Fruit fly (Drosophila melanogaster) whole organism, embryonic: ENCODE data around the gene CG13403.

Experiments used
- Atf-2 ChIP-seq: fragments of 200-800 bp; sonication (Bioruptor generic); optimal IDR thresholded peaks from 2 replicates; lab custom pipeline; 2016; ENCODE audit warnings: missing biosample characterization, missing genetic modification characterization
- BEAF-32 ChIP-seq: fragments of 200-800 bp; sonication (Bioruptor generic); optimal IDR thresholded peaks from 3 replicates; lab custom pipeline; 2017; ENCODE audit warnings: missing biosample characterization, missing genetic modification characterization, mild to moderate bottlenecking, moderate library complexity, missing genetic modification reagents
- BtbVII ChIP-seq: fragments of 200-800 bp; sonication (Bioruptor generic); optimal IDR thresholded peaks from 3 replicates; lab custom pipeline; 2017; ENCODE audit warnings: missing biosample characterization, mild to moderate bottlenecking, missing genetic modification characterization
- CG10979 ChIP-seq: fragments of 200-800 bp; sonication (Bioruptor generic); optimal IDR thresholded peaks from 2 replicates; lab custom pipeline; 2018; ENCODE audit warnings: missing biosample characterization, mild to moderate bottlenecking, missing genetic modification characterization, moderate library complexity
- CG12942 ChIP-seq: fragments of 200-800 bp; sonication (Bioruptor generic); optimal IDR thresholded peaks from 3 replicates; lab custom pipeline; 2016; ENCODE audit warnings: missing biosample characterization, missing genetic modification characterization
- CG15011 ChIP-seq: fragments of 200-800 bp; sonication (Bioruptor generic); optimal IDR thresholded peaks from 3 replicates; lab custom pipeline; 2018; ENCODE audit warnings: missing biosample characterization, mild to moderate bottlenecking, missing genetic modification characterization
- CG15514 ChIP-seq: fragments of 200-800 bp; sonication (Bioruptor generic); optimal IDR thresholded peaks from 3 replicates; lab custom pipeline; 2017; ENCODE audit warnings: missing biosample characterization, missing genetic modification characterization, mild to moderate bottlenecking, moderate library complexity, missing genetic modification reagents
- CG1603 ChIP-seq: fragments of 200-800 bp; sonication (Bioruptor generic); optimal IDR thresholded peaks from 2 replicates; lab custom pipeline; 2019; ENCODE audit warnings: missing biosample characterization, mild to moderate bottlenecking, missing genetic modification characterization, moderate library complexity
- CG17802 ChIP-seq: fragments of 200-800 bp; sonication (Bioruptor generic); optimal IDR thresholded peaks from 2 replicates; lab custom pipeline; 2018; ENCODE audit warnings: missing biosample characterization, mild to moderate bottlenecking, missing genetic modification characterization, moderate library complexity
- CG17829 ChIP-seq: fragments of 200-800 bp; optimal IDR thresholded peaks from 2 replicates; lab custom pipeline; 2019; ENCODE audit warnings: missing biosample characterization, mild to moderate bottlenecking, missing genetic modification characterization, moderate library complexity
- CG2116 ChIP-seq: fragments of 200-800 bp; sonication (Bioruptor generic); optimal IDR thresholded peaks from 3 replicates; lab custom pipeline; 2018; ENCODE audit warnings: missing biosample characterization, mild to moderate bottlenecking, missing genetic modification characterization
- CG4360 ChIP-seq: fragments of 200-800 bp; sonication (Bioruptor generic); IDR thresholded peaks from 2 replicates; pipeline ENCODE4 v1.3.6; 2022; ENCODE audit warnings: missing biosample characterization, missing genetic modification characterization
- CG4730 ChIP-seq: fragments of 200-800 bp; sonication (Bioruptor generic); IDR thresholded peaks from 2 replicates; pipeline ENCODE4 v1.3.6; 2022; ENCODE audit warnings: missing biosample characterization, missing genetic modification characterization
- CG5953 ChIP-seq: fragments of 200-800 bp; sonication (Bioruptor generic); IDR thresholded peaks from 2 replicates; pipeline ENCODE4 v1.3.6; 2022; ENCODE audit warnings: missing biosample characterization, missing genetic modification characterization
- CG6254 ChIP-seq: fragments of 200-800 bp; sonication (Bioruptor generic); optimal IDR thresholded peaks from 3 replicates; lab custom pipeline; 2017; ENCODE audit warnings: mild to moderate bottlenecking, missing biosample characterization, missing genetic modification reagents, missing genetic modification characterization
- CG6654 ChIP-seq: fragments of 200-800 bp; sonication (Bioruptor generic); optimal IDR thresholded peaks from 2 replicates; lab custom pipeline; 2017; ENCODE audit warnings: missing biosample characterization, mild to moderate bottlenecking, missing genetic modification characterization
- CG6765 ChIP-seq: fragments of 200-800 bp; sonication (Bioruptor generic); optimal IDR thresholded peaks from 3 replicates; lab custom pipeline; 2017; ENCODE audit warnings: missing biosample characterization, mild to moderate bottlenecking, missing genetic modification characterization
- CG6791 ChIP-seq: fragments of 200-800 bp; sonication (Bioruptor generic); IDR thresholded peaks from 3 replicates; pipeline ENCODE4 v1.3.6; 2022; ENCODE audit warnings: missing biosample characterization, missing genetic modification characterization; ENCODE audit not compliant: partially characterized antibody
- CG7745 ChIP-seq: fragments of 200-800 bp; sonication (Bioruptor generic); optimal IDR thresholded peaks from 2 replicates; lab custom pipeline; 2018; ENCODE audit warnings: missing biosample characterization, mild to moderate bottlenecking, missing genetic modification characterization, moderate library complexity
- CG9215 ChIP-seq: fragments of 200-800 bp; sonication (Bioruptor generic); IDR thresholded peaks from 2 replicates; pipeline ENCODE4 v1.3.6; 2022; ENCODE audit warnings: missing biosample characterization, missing genetic modification characterization
- CTCF ChIP-seq: fragments of 200-800 bp; sonication (Bioruptor generic); optimal IDR thresholded peaks from 2 replicates; lab custom pipeline; 2017; ENCODE audit warnings: missing biosample characterization, mild to moderate bottlenecking, missing genetic modification characterization, moderate library complexity
- E2f2 ChIP-seq: fragments of 200-800 bp; sonication (Bioruptor generic); IDR thresholded peaks from 2 replicates; pipeline ENCODE4 v1.3.6; 2022; ENCODE audit warnings: missing biosample characterization, missing genetic modification characterization
- Hr3 ChIP-seq: fragments of 200-800 bp; sonication (Bioruptor generic); optimal IDR thresholded peaks from 3 replicates; lab custom pipeline; 2016; ENCODE audit warnings: missing biosample characterization, missing genetic modification characterization
- Jarid2 ChIP-seq: fragments of 200-800 bp; sonication (Bioruptor generic); optimal IDR thresholded peaks from 3 replicates; lab custom pipeline; 2017; ENCODE audit warnings: mild to moderate bottlenecking, missing biosample characterization, missing genetic modification reagents, missing genetic modification characterization
- MBD-R2 ChIP-seq: fragments of 200-800 bp; sonication (Bioruptor generic); IDR thresholded peaks from 2 replicates; pipeline ENCODE4 v1.3.6; 2022; ENCODE audit warnings: missing biosample characterization, missing genetic modification characterization
- MESR4 ChIP-seq: fragments of 200-800 bp; sonication (Bioruptor generic); optimal IDR thresholded peaks from 2 replicates; lab custom pipeline; 2018; ENCODE audit warnings: missing biosample characterization, mild to moderate bottlenecking, missing genetic modification characterization, moderate library complexity
- Med ChIP-seq: fragments of 200-800 bp; sonication (Bioruptor generic); peaks from one replicate; lab custom pipeline; 2016; ENCODE audit warnings: missing biosample characterization, missing genetic modification characterization, mild to moderate bottlenecking, inconsistent platforms, moderate library complexity
- Meics ChIP-seq: fragments of 200-800 bp; sonication (Bioruptor generic); optimal IDR thresholded peaks from 2 replicates; lab custom pipeline; 2017; ENCODE audit warnings: missing biosample characterization, mild to moderate bottlenecking, missing genetic modification characterization
- Pdp1 ChIP-seq, 2 experiments: fragments of 200-800 bp; sonication (Bioruptor generic); optimal IDR thresholded peaks; 3 replicates each; lab custom pipeline; 2016; ENCODE audit warnings: missing biosample characterization in 2 of 2, missing genetic modification characterization in 2 of 2, mild to moderate bottlenecking in 1 of 2, moderate library complexity in 1 of 2
- Rx ChIP-seq: fragments of 200-800 bp; sonication (Bioruptor generic); IDR thresholded peaks from 2 replicates; pipeline ENCODE4 v1.3.6; 2022; ENCODE audit warnings: missing biosample characterization, missing genetic modification characterization
- Side ChIP-seq: fragments of 200-800 bp; sonication (Bioruptor generic); optimal IDR thresholded peaks from 2 replicates; lab custom pipeline; 2016; ENCODE audit warnings: missing biosample characterization, missing genetic modification characterization
- Sin3A ChIP-seq: fragments of >200 bp; optimal IDR thresholded peaks from 2 replicates; lab custom pipeline; 2018
- Sry-β ChIP-seq: fragments of 200-800 bp; sonication (Bioruptor generic); optimal IDR thresholded peaks from 2 replicates; lab custom pipeline; 2018; ENCODE audit warnings: missing biosample characterization, mild to moderate bottlenecking, missing genetic modification characterization, moderate library complexity
- TFAM ChIP-seq: fragments of 200-800 bp; sonication (Bioruptor generic); optimal IDR thresholded peaks from 2 replicates; lab custom pipeline; 2017; ENCODE audit warnings: missing biosample characterization, missing genetic modification characterization, inconsistent platforms
- YL-1 ChIP-seq: fragments of 200-800 bp; sonication (Bioruptor generic); optimal IDR thresholded peaks from 3 replicates; lab custom pipeline; 2017; ENCODE audit warnings: missing biosample characterization, mild to moderate bottlenecking, missing genetic modification characterization
- ash1 ChIP-seq: fragments of 200-800 bp; sonication (Bioruptor generic); optimal IDR thresholded peaks from 2 replicates; lab custom pipeline; 2018; ENCODE audit warnings: missing biosample characterization, mild to moderate bottlenecking, missing genetic modification characterization
- az2 ChIP-seq: fragments of 200-800 bp; sonication (Bioruptor generic); optimal IDR thresholded peaks from 3 replicates; lab custom pipeline; 2016; ENCODE audit warnings: missing biosample characterization, missing genetic modification characterization
- cad ChIP-seq: fragments of >200 bp; optimal IDR thresholded peaks from 2 replicates; lab custom pipeline; 2017; ENCODE audit warnings: missing biosample characterization, missing genetic modification characterization
- ci ChIP-seq: fragments of 200-800 bp; sonication (Bioruptor generic); IDR thresholded peaks from 3 replicates; pipeline ENCODE4 v1.3.6; 2022; ENCODE audit warnings: missing biosample characterization, missing genetic modification characterization
- dimm ChIP-seq: fragments of 200-800 bp; sonication (Bioruptor generic); IDR thresholded peaks from 2 replicates; pipeline ENCODE4 v1.3.6; 2022; ENCODE audit warnings: missing biosample characterization, missing genetic modification characterization
- disco-r ChIP-seq: fragments of 200-800 bp; sonication (Bioruptor generic); optimal IDR thresholded peaks from 2 replicates; lab custom pipeline; 2016; ENCODE audit warnings: missing biosample characterization, missing genetic modification characterization
- esg ChIP-seq: fragments of 200-800 bp; sonication (Bioruptor generic); conservative IDR thresholded peaks from 2 replicates; pipeline ENCODE4 v1.3.6; 2022; ENCODE audit warnings: missing biosample characterization, missing genetic modification characterization
- ind ChIP-seq: fragments of 200-800 bp; sonication (Bioruptor generic); optimal IDR thresholded peaks from 3 replicates; lab custom pipeline; 2016; ENCODE audit warnings: missing biosample characterization, missing genetic modification characterization
- kay ChIP-seq: fragments of 200-800 bp; sonication (Bioruptor generic); optimal IDR thresholded peaks from 2 replicates; lab custom pipeline; 2016; ENCODE audit warnings: missing biosample characterization, missing genetic modification characterization
- klu ChIP-seq: fragments of 200-800 bp; sonication (Bioruptor generic); IDR thresholded peaks from 2 replicates; pipeline ENCODE4 v1.3.6; 2022; ENCODE audit warnings: missing biosample characterization, missing genetic modification characterization
- nau ChIP-seq: fragments of 200-800 bp; sonication (Bioruptor generic); optimal IDR thresholded peaks from 3 replicates; lab custom pipeline; 2017; ENCODE audit warnings: missing biosample characterization, mild to moderate bottlenecking, missing genetic modification characterization, missing genetic modification reagents
- onecut ChIP-seq: fragments of 200-800 bp; sonication (Bioruptor generic); IDR thresholded peaks from 2 replicates; pipeline ENCODE4 v1.3.6; 2022; ENCODE audit warnings: missing biosample characterization, missing genetic modification characterization
- sens ChIP-seq: fragments of 200-800 bp; sonication (Bioruptor generic); peaks from one replicate; lab custom pipeline; 2016; ENCODE audit warnings: missing biosample characterization, missing genetic modification characterization
- sim ChIP-seq: fragments of 200-800 bp; sonication (Bioruptor generic); IDR thresholded peaks from 2 replicates; pipeline ENCODE4 v1.3.6; 2022; ENCODE audit warnings: missing biosample characterization, missing genetic modification characterization
- tio ChIP-seq: fragments of 200-800 bp; sonication (Bioruptor generic); optimal IDR thresholded peaks from 2 replicates; lab custom pipeline; 2017; ENCODE audit warnings: missing biosample characterization, missing genetic modification characterization, inconsistent platforms
- toy ChIP-seq: fragments of 200-800 bp; sonication (Bioruptor generic); IDR thresholded peaks from 2 replicates; pipeline ENCODE4 v1.3.6; 2022; ENCODE audit warnings: missing biosample characterization, missing genetic modification characterization
- trh ChIP-seq: fragments of 200-800 bp; sonication (Bioruptor generic); optimal IDR thresholded peaks from 2 replicates; lab custom pipeline; 2016; ENCODE audit warnings: missing biosample characterization, missing genetic modification characterization
- wek ChIP-seq: fragments of 200-800 bp; sonication (Bioruptor generic); optimal IDR thresholded peaks from 3 replicates; lab custom pipeline; 2018; ENCODE audit warnings: missing biosample characterization, mild to moderate bottlenecking, missing genetic modification characterization, moderate library complexity

The CG13403 gene

DNA sequence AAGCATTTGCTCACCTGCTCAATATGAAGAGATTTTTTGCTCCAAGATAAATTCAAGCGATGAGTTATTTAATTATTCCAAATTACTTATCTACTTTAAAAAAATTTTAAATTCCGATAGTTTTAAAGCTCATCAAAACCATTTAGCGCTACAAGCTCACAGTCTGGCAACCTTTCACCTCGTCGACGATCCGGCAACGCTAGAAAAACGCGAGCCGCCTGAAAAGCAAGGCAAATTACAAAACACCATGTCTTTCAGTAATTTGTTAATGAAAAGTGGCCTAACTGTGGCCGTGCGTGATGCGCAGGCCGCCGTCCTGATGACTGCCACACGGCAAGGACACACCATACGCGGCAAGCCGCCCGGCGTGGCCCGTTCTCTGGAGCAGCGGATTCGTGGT is 34.3 kb upstream of the CG13403 start, which contains the start of gene mRpL38 (continued):
- TF ChIP-seq Jarid2 (no peak), E2f2 (peak; percentile 92), Med (GFP tag; lab: Kevin White, UChicago) (peak; percentile 31), CG2116 (GFP tag; lab: Kevin White, UChicago) (peak; percentile 10), CG5953 (no peak), klu (no peak), CG7745 (tag; lab: Kevin White, UChicago) (no peak), Pdp1 (GFP tag; optimal IDR thresholded peaks at IDR 0.05; lab: Kevin White, UChicago) (peak in 1 of 2 experiments; percentile 69), onecut (GFP tag; lab: Robert Waterston, UW) (no peak), BEAF-32 (GFP tag; lab: Kevin White, UChicago) (peak; percentile 49), CG17829 (no peak), Hr3 (no peak), toy (no peak), CG17802 (no peak), kay (no peak), Rx (no peak), tio (GFP tag; lab: Kevin White, UChicago) (no peak), CTCF (GFP tag; lab: Kevin White, UChicago) (no peak), esg (GFP tag; lab: Robert Waterston, UW) (no peak), disco-r (GFP tag; lab: Kevin White, UChicago) (no peak), CG6765 (GFP tag; lab: Kevin White, UChicago) (no peak), CG6654 (no peak), CG4360 (GFP tag; lab: Robert Waterston, UW) (no peak), Meics (GFP tag; lab: Kevin White, UChicago) (no peak), Sry-β (GFP tag; lab: Kevin White, UChicago) (no peak), CG15514 (GFP tag; lab: Kevin White, UChicago) (no peak), Sin3A (lab: Kevin White, UChicago) (no peak), MBD-R2 (GFP tag; lab: Robert Waterston, UW) (peak; percentile 74), dimm (GFP tag; lab: Robert Waterston, UW) (no peak), MESR4 (GFP tag; lab: Kevin White, UChicago) (peak; percentile 79), CG4730 (GFP tag; lab: Robert Waterston, UW) (no peak), sens (no peak), Side (GFP tag; lab: Kevin White, UChicago) (no peak), cad (no peak), wek (no peak), ind (no peak), CG15011 (GFP tag; lab: Kevin White, UChicago) (no peak), YL-1 (peak; percentile 52), BtbVII (no peak), sim (no peak), az2 (GFP tag; lab: Kevin White, UChicago) (no peak), CG6791 (GFP tag; lab: Robert Waterston, UW) (no peak), Atf-2 (GFP tag; lab: Kevin White, UChicago) (no peak), ci (no peak), CG1603 (tag; lab: Kevin White, UChicago) (no peak), nau (no peak), TFAM (no peak), CG10979 (no peak), CG6254 (no peak), CG12942 (GFP tag; lab: Kevin White, UChicago) (no peak), trh (GFP tag; lab: Kevin White, UChicago) (no peak), ash1 (no peak), CG9215 (GFP tag; lab: Robert Waterston, UW) (no peak)
